Fruit fly (Drosophila melanogaster): ENCODE measurements around the gene CG17193.

Gene CG17193

DNA sequence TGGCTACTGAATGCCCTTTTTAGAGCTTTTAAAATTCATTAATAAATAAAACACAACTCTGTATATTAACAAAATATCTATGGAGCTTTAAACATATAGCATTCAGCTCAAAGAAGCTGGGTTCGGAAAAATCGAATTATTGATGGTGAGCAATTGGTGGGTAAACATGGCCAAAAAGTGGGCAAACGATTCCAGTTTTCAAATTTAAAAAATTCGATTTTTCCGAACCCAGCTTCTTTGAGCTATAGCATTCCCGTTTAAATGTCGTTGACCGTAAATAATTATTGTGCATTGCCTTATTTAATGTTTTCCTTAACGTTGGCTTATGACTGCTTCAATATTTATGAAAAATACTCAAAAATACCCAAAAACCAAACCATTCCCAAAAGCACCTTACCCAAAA is 54.3 kb downstream of the CG17193 start (continued):
- TF ChIP-seq Hr4 (GFP tag; optimal IDR thresholded peaks at IDR 0.05) (peak; percentile 49), Sox102F (GFP tag; optimal IDR thresholded peaks at IDR 0.05) (peak; percentile 35), OdsH (GFP tag; optimal IDR thresholded peaks at IDR 0.05) (peak; percentile 10), Met (GFP tag; optimal IDR thresholded peaks at IDR 0.05) (peak; percentile 69), Blimp-1 (GFP tag; optimal IDR thresholded peaks at IDR 0.05) (no peak), Ets96B (tag; optimal IDR thresholded peaks at IDR 0.05) (no peak), CG32006 (GFP tag; optimal IDR thresholded peaks at IDR 0.05) (peak; percentile 72), pdm3 (GFP tag; optimal IDR thresholded peaks at IDR 0.05) (peak; percentile 57), vri (GFP tag; optimal IDR thresholded peaks at IDR 0.05) (no peak), lz (GFP tag; optimal IDR thresholded peaks at IDR 0.05) (peak; percentile 49), CG6792 (GFP tag; optimal IDR thresholded peaks at IDR 0.05) (peak; percentile 34), Hr38 (GFP tag; optimal IDR thresholded peaks at IDR 0.05) (no peak), Gug (GFP tag; IDR thresholded peaks at IDR 0.05) (no peak), Sox14 (GFP tag; optimal IDR thresholded peaks at IDR 0.05) (peak; percentile 39), fd85E (GFP tag; optimal IDR thresholded peaks at IDR 0.05) (no peak), eg (GFP tag; IDR thresholded peaks at IDR 0.05) (no peak), fd59A (GFP tag; optimal IDR thresholded peaks at IDR 0.05) (peak; percentile 23), CG6808 (GFP tag; optimal IDR thresholded peaks at IDR 0.05) (peak; percentile 43), CG31627 (GFP tag; optimal IDR thresholded peaks at IDR 0.05) (peak; percentile 59), Lpt (GFP tag; optimal IDR thresholded peaks at IDR 0.05) (no peak), CG3919 (GFP tag; optimal IDR thresholded peaks at IDR 0.05) (peak; percentile 22), CG7368 (GFP tag; optimal IDR thresholded peaks at IDR 0.05) (no peak), Smox (GFP tag; optimal IDR thresholded peaks at IDR 0.05) (peak; percentile 64)

DNA sequence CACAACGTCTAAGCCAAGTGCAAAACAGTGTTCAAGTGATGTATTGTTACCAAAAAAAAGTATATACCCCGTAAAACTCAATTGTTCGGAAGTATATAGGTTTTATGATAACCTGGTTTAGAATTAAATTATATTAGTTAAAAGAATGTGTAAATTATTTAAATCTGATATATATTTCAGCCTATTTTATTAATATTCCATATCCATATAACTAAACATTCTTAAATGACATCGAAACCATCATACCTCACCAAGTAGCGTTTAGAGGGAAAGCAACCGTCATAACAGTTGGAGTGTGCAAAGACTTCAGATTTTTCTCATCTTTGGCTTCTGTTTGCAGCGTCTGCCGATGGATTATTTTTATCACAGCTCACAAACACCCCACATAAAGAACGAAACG is 56.4 kb downstream of the CG17193 start:
- TF ChIP-seq net (GFP tag; optimal IDR thresholded peaks at IDR 0.05) (peak; percentile 80), Sox15 (GFP tag; optimal IDR thresholded peaks at IDR 0.05) (peak; percentile 50), CG9139 (GFP tag; optimal IDR thresholded peaks at IDR 0.05) (peak; percentile 52), CG16779 (tag; optimal IDR thresholded peaks at IDR 0.05) (peak; percentile 46), Eip75B (GFP tag; optimal IDR thresholded peaks at IDR 0.05) (peak; percentile 58), CG3919 (GFP tag; optimal IDR thresholded peaks at IDR 0.05) (peak; percentile 82), Ets96B (tag; optimal IDR thresholded peaks at IDR 0.05) (peak; percentile 85), CG11902 (GFP tag; optimal IDR thresholded peaks at IDR 0.05) (peak; percentile 60), CG1621 (tag; optimal IDR thresholded peaks at IDR 0.05) (peak; percentile 56), Hr39 (GFP tag; optimal IDR thresholded peaks at IDR 0.05) (peak; percentile 60), CG10631 (GFP tag; optimal IDR thresholded peaks at IDR 0.05) (peak; percentile 87), CG15336 (GFP tag; IDR thresholded peaks at IDR 0.05) (peak; percentile 86), CG8632 (GFP tag; optimal IDR thresholded peaks at IDR 0.05) (peak; percentile 79), vri (GFP tag; optimal IDR thresholded peaks at IDR 0.05) (peak; percentile 40), esn (GFP tag; optimal IDR thresholded peaks at IDR 0.05) (peak; percentile 83), Ets21C (GFP tag; optimal IDR thresholded peaks at IDR 0.05) (peak; percentile 33), Met (GFP tag; optimal IDR thresholded peaks at IDR 0.05) (peak; percentile 73), cyc (GFP tag; optimal IDR thresholded peaks at IDR 0.05) (peak; percentile 63), CG6163 (GFP tag; IDR thresholded peaks at IDR 0.05) (peak; percentile 80), Sox14 (GFP tag; optimal IDR thresholded peaks at IDR 0.05) (peak; percentile 56), CG6808 (GFP tag; optimal IDR thresholded peaks at IDR 0.05) (peak; percentile 73), fd85E (GFP tag; optimal IDR thresholded peaks at IDR 0.05) (no peak), CG6854 (GFP tag; optimal IDR thresholded peaks at IDR 0.05) (peak; percentile 17), Smox (GFP tag; optimal IDR thresholded peaks at IDR 0.05) (peak; percentile 73), OdsH (GFP tag; optimal IDR thresholded peaks at IDR 0.05) (peak; percentile 85), CG11294 (GFP tag; IDR thresholded peaks at IDR 0.05) (peak; percentile 58), Blimp-1 (GFP tag; optimal IDR thresholded peaks at IDR 0.05) (peak; percentile 44), CG6792 (GFP tag; optimal IDR thresholded peaks at IDR 0.05) (peak; percentile 75), Hr38 (GFP tag; optimal IDR thresholded peaks at IDR 0.05) (no peak), dac (GFP tag; optimal IDR thresholded peaks at IDR 0.05) (peak; percentile 32), CG8119 (GFP tag; IDR thresholded peaks at IDR 0.05) (peak; percentile 92), CG6276 (GFP tag; optimal IDR thresholded peaks at IDR 0.05) (peak; percentile 40), CG31627 (GFP tag; optimal IDR thresholded peaks at IDR 0.05) (peak; percentile 55), CG10669 (GFP tag; optimal IDR thresholded peaks at IDR 0.05) (peak; percentile 76), Gug (GFP tag; IDR thresholded peaks at IDR 0.05) (peak; percentile 73; the same call in 1 of the 2 replicates), lz (GFP tag; optimal IDR thresholded peaks at IDR 0.05) (peak; percentile 62), dsx (GFP tag; optimal IDR thresholded peaks at IDR 0.05; ENCODE audit: poor library complexity, severe bottlenecking) (peak; percentile 83), svp (GFP tag) (peak; percentile 72), topi (GFP tag; optimal IDR thresholded peaks at IDR 0.05) (peak; percentile 67), fkh (GFP tag; optimal IDR thresholded peaks at IDR 0.05) (no peak)
